Fruit fly (Drosophila melanogaster): Measurements from ENCODE around the gene smog.

- TF ChIP-seq CTCF (optimal IDR thresholded peaks at IDR 0.05), result no peak
- no peak for TF ChIP-seq CG8478 (optimal IDR thresholded peaks at IDR 0.05)
Observed at dm6 chr2L:4893612-4894011, 40.9 kb downstream of the smog start.
